Fruit fly (Drosophila melanogaster) whole organism, larva: ENCODE data around the gene toe.

Experiments used
- noc ChIP-seq: fragments of 200-800 bp; sonication (Bioruptor generic); optimal IDR thresholded peaks from 3 replicates; lab custom pipeline; 2019; ENCODE audit warnings: missing biosample characterization, mild to moderate bottlenecking, missing genetic modification characterization, moderate library complexity

toe gene

DNA sequence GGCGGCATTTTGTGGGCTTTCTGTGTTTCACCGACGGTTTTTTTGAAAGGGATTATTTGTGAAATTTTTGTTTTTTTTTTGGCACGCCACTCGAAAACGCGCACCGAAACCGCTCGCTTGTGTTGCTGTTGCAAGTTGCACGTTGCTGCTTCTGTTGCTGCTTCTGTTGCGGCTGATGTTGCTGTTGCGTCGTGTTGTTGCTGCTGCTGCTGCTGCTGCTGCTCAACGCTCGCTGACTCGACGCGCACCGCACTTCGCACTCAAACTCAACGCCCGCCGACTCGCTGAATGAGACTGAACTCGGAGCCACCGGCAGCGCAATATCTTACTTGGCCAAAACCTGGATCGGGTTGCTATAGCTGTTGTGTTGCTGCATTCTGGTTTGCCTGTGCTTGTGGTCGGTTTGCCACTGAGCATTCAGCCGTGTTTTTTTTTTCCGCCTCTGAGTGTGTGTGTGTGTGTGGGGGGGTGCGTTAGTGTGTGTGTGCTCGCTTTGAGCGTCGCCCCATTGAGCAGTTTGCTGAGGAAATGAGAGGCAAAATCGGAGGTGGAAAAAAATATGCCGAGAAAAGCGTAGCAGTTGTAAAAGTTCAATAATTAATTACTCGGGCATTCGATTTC is at the start of gene toe:
TSS of gene toe (minus strand) at position 277 of the 621 bp plus-strand sequence.
- TF ChIP-seq noc: no peak

DNA sequence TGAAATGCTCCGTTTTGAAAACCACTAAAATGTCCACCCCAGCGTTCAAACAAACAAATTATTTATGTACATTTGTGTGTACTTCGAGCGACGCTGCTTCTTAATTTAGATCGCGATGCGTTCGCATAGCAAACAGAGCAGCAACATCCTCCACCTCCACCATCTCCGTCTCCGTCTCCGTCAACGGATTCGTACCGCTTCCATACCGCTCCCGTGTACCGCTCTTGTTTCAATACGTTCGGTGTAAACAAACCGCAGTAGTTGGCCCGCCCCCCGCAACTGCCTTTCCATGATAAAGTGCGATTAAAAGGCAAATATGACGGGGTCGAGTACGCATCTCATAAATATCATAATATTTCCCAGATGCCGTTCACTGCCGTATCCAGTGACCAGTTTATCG is 49.8 kb upstream of the toe start, which contains the start of gene CG33725:
TSS of gene CG33725 (plus strand) at position 364 of the 400 bp plus-strand sequence.
- no peak for TF ChIP-seq noc

DNA sequence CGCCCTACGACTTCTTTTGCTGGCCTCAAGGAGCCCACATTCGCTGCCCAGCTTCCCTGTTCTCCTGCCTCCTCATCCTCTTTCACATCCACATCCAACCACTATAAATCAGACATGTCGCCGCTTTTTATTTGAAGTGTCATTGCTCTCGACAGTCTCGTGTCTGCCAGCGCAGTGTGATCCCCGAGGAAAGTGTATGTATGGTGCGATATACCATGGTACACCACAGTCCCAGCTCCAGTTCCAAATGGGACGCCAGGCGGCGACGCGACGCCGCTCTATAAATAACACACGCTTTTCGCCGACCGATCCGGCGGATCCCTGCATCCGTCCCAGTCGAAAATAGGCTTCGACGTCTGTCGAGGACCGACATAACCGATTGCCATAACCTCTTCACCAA is 45.8 kb upstream of the toe start:
- no peak for TF ChIP-seq noc

DNA sequence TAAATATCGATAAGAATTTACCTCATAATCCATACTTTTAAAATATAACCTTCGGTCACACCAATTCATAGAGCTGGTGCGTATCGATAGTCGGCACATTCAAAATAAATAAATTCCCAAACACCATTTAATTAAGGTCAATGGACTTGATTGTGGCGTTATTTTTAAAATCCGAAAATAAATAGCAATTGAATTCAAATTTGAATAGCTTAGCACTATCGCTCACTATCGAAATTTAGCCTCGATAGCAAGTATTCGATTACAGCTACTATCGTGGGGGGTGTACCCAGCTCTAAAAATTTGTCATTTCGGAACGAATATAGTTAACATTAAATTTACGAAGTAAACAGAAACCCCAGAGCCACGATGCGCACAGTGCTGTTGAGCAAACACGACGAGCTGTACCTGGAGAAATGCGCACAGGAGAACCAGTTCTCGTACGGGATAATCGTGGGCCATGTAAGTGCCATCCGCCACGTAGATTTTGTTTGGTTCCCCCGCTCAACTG is 39.1 kb upstream of the toe start, which contains the start of gene CG10616:
TSS of gene CG10616 (plus strand) at position 258 of the 508 bp plus-strand sequence.
- TF ChIP-seq noc: no peak

DNA sequence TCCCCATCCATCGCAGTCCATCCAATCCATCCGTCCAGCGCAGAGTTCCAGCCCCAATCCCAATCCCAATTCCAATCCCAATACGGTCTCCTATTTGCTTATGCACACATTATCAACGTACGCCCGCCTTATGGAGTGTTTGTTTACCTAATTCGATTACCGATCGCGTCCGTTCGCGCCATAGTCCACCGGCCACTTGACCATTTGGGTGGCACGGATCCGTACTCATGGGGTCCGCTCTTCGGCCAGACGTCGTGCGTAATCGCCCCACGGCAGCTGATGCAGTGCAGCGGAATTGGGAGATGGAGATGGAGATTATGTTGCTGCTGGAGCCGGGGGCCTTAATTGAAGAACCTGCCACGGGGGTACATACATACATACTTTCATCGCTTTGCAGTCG is 38.0 kb upstream of the toe start:
- no peak for TF ChIP-seq noc

DNA sequence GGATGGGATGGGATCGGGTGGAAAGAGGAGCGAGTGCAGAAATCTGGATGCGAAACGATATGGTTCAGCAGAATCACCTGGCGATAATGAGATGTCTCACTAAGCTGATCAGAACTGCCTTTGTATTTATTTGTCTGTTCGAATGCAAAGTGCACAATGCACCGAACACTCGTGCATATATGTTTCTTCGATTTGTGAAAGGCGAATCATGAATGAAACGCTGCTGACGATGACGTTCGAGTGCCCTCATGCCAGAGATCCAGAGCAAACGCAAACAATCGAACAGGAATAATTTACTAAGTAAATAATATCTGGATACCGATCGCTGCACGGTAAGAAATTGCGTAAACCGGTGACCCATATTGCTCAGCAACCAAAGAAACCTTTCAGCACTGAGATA is 37.2 kb upstream of the toe start, which contains the start of gene CG32102:
TSS of gene CG32102 (minus strand) at position 101 of the 400 bp plus-strand sequence.
- no peak for TF ChIP-seq noc

DNA sequence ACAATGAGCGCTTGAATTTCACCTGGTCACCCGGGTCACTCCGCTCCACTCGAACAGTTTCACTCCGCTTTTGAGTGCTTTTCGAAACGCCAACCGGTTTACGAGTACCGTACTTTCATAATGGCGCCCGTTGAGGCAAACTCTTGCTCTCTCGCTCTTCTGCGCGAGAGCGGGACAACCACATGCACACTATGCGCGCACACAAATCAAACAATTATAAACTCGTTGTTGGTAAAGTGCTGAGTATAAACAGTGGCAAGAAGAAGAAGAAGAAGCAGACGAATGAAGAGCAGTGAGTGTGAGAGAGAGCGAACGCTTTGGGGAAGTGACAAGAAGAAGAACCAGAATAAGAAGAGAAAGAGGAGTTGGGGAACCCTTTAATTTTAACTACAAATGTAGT is 35.5 kb upstream of the toe start, which contains the start of gene eyg:
TSS of gene eyg (minus strand) at position 6 of the 400 bp plus-strand sequence.
- TF ChIP-seq noc: no peak

DNA sequence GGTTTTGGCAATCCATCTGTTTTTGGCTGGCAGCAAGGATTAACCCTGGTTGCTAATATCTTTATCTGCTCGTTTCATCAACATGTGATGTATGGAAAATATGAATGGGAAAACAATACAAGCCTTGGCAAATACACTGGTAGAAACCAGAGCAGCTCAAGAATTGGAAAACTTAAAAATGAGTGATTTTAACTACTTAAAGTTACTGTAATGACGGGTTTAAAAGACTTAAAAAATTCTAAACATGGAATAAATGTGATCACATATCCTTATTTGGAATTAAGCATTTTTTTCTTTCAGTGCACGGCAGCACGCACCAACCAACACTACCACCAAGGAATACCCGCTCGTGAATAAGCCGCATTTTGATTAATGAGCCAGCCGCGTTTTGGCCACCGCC is 32.8 kb upstream of the toe start:
- no peak for TF ChIP-seq noc

DNA sequence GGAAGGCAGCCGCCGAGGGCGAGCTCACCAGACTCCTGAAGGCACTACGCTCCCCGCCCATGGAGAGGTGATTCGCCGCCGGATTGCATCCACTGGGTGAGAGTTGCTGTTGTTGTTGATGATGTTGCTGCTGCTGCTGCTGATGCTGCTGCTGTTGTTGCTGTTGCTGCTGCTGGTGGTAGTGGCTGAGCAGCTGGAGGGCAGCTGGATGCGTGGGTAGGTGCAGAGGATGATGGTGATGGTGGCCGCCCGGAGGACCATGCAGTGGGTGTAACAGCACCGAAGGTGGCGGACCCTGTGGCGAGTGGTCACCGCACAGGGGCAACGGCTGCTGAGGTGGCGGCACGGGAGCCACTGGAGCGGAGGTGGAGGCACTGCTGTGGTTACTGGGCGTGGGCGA is 31.1 kb upstream of the toe start:
- no peak for TF ChIP-seq noc

DNA sequence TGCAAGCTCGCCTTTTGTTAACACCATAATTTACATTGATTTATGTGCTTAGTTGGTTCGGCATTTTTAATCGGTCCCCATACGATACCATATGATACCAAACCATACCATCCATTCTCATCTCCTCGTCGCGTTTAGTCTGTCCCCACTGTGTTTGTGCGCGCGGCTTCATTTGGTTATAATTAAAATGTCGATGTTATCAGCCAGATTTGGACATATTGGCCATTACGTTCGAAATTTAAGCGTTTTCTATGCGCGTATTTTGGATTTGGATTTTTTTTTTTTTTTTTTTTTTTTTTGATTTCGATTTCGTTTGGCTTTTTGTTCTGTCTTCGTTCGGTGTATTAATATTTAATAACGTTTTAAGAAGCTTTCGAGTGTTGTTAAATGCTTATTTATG is 29.5 kb upstream of the toe start:
- TF ChIP-seq noc: peak; percentile 14

DNA sequence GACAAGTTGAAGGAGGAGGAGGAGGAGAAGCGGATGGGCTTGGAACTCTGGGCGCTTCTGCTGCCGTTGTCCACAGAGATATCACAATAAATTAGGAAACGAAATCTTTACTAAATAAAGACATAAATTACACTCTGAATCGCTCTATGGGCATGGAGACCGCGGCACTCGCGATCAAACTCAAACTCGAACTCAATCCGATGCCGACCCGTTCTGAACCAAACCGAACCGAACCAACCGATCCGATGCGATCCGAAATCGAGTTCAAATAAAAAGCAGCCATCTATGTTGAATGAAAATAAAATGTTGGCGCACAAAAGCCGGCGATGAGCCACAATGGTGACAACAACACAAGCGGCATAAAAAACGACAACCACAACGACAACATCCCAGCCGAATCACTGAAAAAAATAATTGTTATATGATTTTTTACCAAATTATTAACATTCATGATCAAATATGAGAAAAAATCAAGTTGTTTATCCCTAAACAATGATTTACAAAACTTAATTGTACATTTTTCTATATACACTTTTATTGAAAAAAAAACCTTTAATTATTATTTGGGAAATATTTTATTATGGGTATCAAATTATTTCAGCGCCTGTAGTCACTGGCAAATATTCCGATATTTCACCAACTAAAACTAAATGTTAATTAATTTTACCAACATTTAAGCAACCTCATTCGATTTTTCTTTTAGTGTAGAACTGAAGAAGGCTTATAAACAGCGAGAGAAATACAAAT is 24.6 kb upstream of the toe start:
- peak; percentile 70 for TF ChIP-seq noc

DNA sequence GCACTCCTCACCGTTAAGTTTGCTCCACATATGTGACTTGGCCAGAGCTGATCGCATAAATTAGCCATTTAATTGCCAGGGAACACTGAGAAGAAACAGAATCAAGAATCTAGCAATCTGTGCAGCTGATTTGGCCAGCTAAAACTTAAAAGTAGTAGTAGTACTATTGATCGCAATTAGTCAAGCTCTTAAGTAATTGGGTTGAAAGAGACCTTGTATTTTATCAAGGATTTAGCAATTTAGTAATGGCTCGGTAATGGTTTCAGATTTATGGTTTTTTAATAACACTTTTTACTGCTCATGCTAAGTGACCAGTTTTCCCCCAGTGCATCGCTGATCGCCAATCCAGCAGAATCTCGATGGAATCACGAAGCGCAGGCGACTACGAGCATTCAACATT is 22.6 kb upstream of the toe start:
- TF ChIP-seq noc: no peak

DNA sequence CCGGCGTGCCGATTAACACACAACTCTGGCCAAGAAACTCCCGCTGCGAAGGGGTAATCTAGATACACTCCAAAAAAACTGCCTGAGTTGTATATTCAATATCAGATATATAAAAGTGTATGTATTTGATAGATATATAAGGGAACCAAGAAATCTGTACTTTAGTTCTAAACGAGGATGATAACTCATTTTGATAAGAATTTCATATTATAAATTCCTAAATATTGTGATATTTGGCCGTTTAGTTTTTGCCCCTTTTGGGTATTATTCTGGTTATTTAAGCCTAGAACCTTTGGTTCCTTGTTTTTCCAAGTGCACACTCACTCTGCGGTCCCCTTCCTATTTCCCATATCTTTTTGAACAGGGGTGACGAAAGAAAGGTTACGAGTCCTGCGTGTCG is 21.1 kb upstream of the toe start:
- TF ChIP-seq noc: no peak

DNA sequence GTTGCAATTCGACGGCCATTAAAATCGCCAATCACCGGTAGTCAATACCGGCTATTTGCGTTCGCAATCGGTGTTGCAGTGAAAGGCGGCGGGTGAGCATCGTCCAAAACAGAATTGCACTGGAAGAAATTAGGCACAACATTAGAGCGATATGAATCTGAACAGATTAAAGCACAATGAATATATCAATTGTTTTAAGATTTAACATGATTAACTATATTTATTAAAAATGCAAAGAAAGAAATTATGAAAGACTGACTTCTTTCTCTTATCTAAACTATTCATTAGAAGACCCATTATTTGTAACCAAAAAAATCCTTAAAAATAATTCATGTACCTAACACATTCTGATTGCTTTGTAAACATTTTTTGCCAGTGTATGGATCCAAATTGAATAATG is 15.0 kb upstream of the toe start:
- no peak for TF ChIP-seq noc

DNA sequence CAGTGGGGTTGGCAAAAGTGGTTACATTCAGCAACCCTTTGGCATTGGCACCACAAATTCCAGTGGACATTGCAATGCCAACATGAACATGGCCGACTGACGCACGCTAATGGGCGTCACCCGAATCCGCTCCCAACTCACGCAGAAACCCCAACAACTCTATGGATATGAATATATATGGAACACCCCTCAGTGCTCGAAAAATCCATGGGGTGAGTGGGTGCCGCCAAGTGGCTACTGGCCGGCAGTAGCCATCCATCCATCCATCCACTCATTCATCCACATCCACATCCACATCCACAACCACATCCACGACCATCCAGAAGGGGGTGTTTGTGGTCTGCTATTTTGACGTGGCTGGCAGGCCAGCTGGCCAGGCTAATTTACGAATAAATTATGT is 14.6 kb upstream of the toe start:
- no peak for TF ChIP-seq noc

DNA sequence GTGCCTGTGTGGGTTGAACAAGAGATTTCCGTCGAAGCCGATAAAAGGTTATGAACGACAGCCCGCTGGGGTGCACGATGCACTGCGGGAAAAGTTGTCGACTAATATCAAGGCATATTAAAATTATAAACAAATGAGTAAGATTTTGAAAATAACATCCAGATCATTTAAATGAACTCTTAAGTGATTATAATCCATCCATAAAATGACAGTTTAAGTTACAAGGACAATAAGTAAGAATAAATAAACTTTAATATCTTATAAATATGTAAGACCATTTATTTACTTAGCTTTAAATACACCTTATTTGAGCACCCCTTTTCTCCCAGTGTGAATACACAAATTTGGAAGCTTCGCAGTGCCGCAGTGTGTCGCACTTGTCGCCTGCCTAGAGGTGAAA is 11.6 kb upstream of the toe start:
- no peak for TF ChIP-seq noc

DNA sequence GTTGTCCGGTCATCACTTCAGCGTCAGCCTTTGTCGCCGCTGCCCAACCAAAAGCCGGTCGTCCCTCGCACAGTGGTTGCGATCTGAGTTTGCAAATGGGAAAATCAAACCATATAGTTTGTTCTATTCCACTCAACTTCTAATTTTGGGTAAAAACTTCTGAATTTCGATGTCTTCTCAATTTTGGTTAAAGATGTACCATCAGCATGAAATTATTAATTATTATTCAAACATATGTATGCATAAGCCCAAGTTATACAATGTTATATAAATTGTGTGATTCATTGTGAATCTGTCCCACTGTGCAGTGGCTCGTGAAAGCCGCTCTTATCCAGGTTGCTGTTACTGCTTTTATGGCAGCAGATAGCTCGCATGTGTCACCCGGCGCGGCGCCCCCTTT is 10.1 kb upstream of the toe start:
- no peak for TF ChIP-seq noc

DNA sequence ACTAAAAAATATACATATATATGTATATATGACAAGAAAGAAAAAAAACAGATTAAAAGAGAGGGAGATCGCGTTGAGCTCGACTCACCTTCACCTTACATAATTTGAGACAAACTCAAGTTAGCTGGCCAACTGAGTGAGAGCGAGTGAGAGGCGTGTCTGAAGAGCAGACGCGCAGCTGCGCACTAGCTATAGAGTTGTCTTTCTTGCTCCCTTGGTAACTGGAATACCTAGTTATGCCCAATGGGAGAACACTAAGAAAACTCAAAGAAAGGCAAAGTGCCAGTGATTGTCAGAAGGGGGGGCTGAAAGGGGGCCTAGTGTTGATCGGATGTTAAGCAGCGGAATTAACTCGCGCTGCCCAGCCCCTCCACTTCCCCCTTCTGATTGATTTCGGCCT is 2.0 kb upstream of the toe start:
- no peak for TF ChIP-seq noc
